Worm (Caenorhabditis elegans) whole organism, L1 larva: ENCODE data around the gene C05C10.7.

Experiments used
- ceh-88 ChIP-seq: fragments of 200-800 bp; sonication (Bioruptor generic); IDR thresholded peaks from 2 replicates; pipeline ENCODE4 v1.3.6; 2022; ENCODE audit warnings: missing genetic modification characterization, missing compliant biosample characterization
- lin-13 ChIP-seq: fragments of 150-350 bp; optimal IDR thresholded peaks from 2 replicates; lab custom pipeline; 2014; ENCODE audit warnings: missing biosample characterization, missing genetic modification reagents, missing genetic modification characterization
- mab-9 ChIP-seq: fragments of 200-800 bp; sonication (Bioruptor generic); IDR thresholded peaks from 2 replicates; pipeline ENCODE4 v1.3.6; 2022; ENCODE audit warnings: missing genetic modification reagents, missing genetic modification characterization, missing compliant biosample characterization
- mef-2 ChIP-seq: fragments of 150-350 bp; optimal IDR thresholded peaks from 2 replicates; lab custom pipeline; 2014; ENCODE audit warnings: missing biosample characterization, missing genetic modification characterization
- nhr-11 ChIP-seq: fragments of 150-350 bp; optimal IDR thresholded peaks from 2 replicates; lab custom pipeline; 2014; ENCODE audit warnings: missing biosample characterization, missing genetic modification characterization
- nhr-12 ChIP-seq: sonication (generic microtip); optimal IDR thresholded peaks from 2 replicates; lab custom pipeline; 2017; ENCODE audit warnings: missing biosample characterization, missing genetic modification characterization
- nhr-84 ChIP-seq: sonication (generic microtip); optimal IDR thresholded peaks from 2 replicates; lab custom pipeline; 2017; ENCODE audit warnings: missing biosample characterization, missing genetic modification characterization

DNA sequence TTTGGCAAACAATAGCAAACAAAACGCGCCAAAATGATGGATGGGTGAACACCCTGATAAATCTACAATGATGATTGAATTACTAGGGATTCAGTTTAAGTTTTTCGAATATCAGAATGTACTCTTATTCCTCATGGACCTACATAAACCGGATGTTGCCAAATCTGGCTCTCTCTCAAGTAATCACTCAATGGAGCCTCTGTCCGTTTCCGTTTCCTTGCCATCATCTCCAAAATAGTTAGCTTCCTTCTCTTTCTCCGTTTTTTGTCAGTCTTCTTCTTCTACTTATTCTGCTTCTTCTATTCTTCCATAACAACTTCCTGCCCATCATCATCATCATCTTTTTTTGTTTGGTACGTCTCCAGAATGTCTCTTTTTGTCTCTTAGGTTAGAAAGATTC, 26.6 kb upstream of the C05C10.7 start:
- TF ChIP-seq nhr-84 (tag; lab: Kevin White, UChicago) (no peak), mef-2 (tag; lab: Kevin White, UChicago) (no peak), mab-9 (GFP tag; lab: Robert Waterston, UW) (no peak), ceh-88 (GFP tag; lab: Robert Waterston, UW) (no peak), nhr-12 (tag; lab: Kevin White, UChicago) (no peak), lin-13 (GFP tag; lab: Kevin White, UChicago) (no peak), nhr-11 (tag; lab: Kevin White, UChicago) (no peak)
